Worm (Caenorhabditis elegans) whole organism, L4 larva: ENCODE measurements around the gene cap-1.

ENCODE experiments used
- F44E2.7 ChIP-seq: fragments of 200-800 bp; sonication (Bioruptor generic); IDR thresholded peaks from 2 replicates; pipeline ENCODE4 v2.1.2; 2022; ENCODE audit warnings: missing genetic modification characterization, missing compliant biosample characterization
- ZK546.5 ChIP-seq, 2 experiments: sonication (generic microtip); optimal IDR thresholded peaks; 2 replicates each; lab custom pipeline; 2017; ENCODE audit warnings: missing biosample characterization in 2 of 2, missing genetic modification characterization in 2 of 2
- ama-1 ChIP-seq: fragments of 150-350 bp; optimal IDR thresholded peaks from 2 replicates; lab custom pipeline; 2014; ENCODE audit warnings: inconsistent platforms, mixed read lengths
- daf-19 ChIP-seq: fragments of 200-800 bp; sonication (Bioruptor generic); conservative IDR thresholded peaks from 2 replicates; pipeline ENCODE4 v1.3.6; 2022; ENCODE audit warnings: missing genetic modification characterization, missing compliant biosample characterization
- egl-27 ChIP-seq: sonication (generic microtip); optimal IDR thresholded peaks from 3 replicates; lab custom pipeline; 2017; ENCODE audit warnings: missing biosample characterization, missing genetic modification reagents, missing genetic modification characterization
- mdt-29 ChIP-seq: fragments of 200-800 bp; sonication (Bioruptor generic); IDR thresholded peaks from 2 replicates; pipeline ENCODE4 v1.3.6; 2022; ENCODE audit warnings: missing genetic modification reagents, missing genetic modification characterization, missing compliant biosample characterization
- nhr-28 ChIP-seq: fragments of 150-350 bp; optimal IDR thresholded peaks from 2 replicates; lab custom pipeline; 2014; ENCODE audit warnings: missing biosample characterization, missing genetic modification characterization
- skn-1 ChIP-seq: fragments of 150-350 bp; optimal IDR thresholded peaks from 2 replicates; lab custom pipeline; 2014; ENCODE audit warnings: missing biosample characterization, missing genetic modification characterization
- zfp-3 ChIP-seq: fragments of 200-800 bp; sonication (Bioruptor generic); conservative IDR thresholded peaks from 2 replicates; pipeline ENCODE4 v1.3.6; 2022; ENCODE audit warnings: missing genetic modification reagents, missing genetic modification characterization, missing compliant biosample characterization

ce11 chrIV:7180304-7180703 is 49.7 kb downstream of the cap-1 start, which contains the start of gene cest-10:
- no peak for TF ChIP-seq zfp-3 (GFP tag; lab: Robert Waterston, UW)
- TF ChIP-seq ZK546.5 (tag; optimal IDR thresholded peaks at IDR 0.05; lab: Kevin White, UChicago): no peak
- TF ChIP-seq daf-19 (GFP tag; lab: Robert Waterston, UW): no peak
- TF ChIP-seq egl-27 (tag; lab: Kevin White, UChicago): no peak
- peak; percentile 99 for TF ChIP-seq nhr-28 (tag; lab: Kevin White, UChicago)
- TF ChIP-seq F44E2.7 (GFP tag; lab: Robert Waterston, UW): no peak
- no peak for TF ChIP-seq skn-1 (tag; lab: Kevin White, UChicago)
- no peak for TF ChIP-seq ama-1 (lab: Kevin White, UChicago)
- no peak for TF ChIP-seq mdt-29
